Worm (Caenorhabditis elegans) whole organism, mixed stage, embryonic: ENCODE data around the gene C55A6.4.

Experiments used
- M03D4.4 ChIP-seq: sonication (generic microtip); optimal IDR thresholded peaks from 2 replicates; lab custom pipeline; 2017; ENCODE audit warnings: mild to moderate bottlenecking, missing genetic modification characterization, missing compliant biosample characterization
- bed-3 ChIP-seq: fragments of 200-800 bp; sonication (Bioruptor generic); optimal IDR thresholded peaks from 3 replicates; lab custom pipeline; 2018; ENCODE audit warnings: mild to moderate bottlenecking, missing genetic modification characterization, moderate library complexity, missing compliant biosample characterization
- blmp-1 ChIP-seq: fragments of 150-350 bp; optimal IDR thresholded peaks from 2 replicates; lab custom pipeline; 2014; ENCODE audit warnings: missing biosample characterization, missing genetic modification characterization
- ceh-39 ChIP-seq: fragments of 150-350 bp; optimal IDR thresholded peaks from 2 replicates; lab custom pipeline; 2014; ENCODE audit warnings: missing biosample characterization, missing genetic modification characterization
- ceh-43 ChIP-seq: fragments of 200-800 bp; sonication (Bioruptor generic); optimal IDR thresholded peaks from 2 replicates; lab custom pipeline; 2018; ENCODE audit warnings: mild to moderate bottlenecking, missing genetic modification characterization, moderate library complexity, missing compliant biosample characterization
- ceh-83 ChIP-seq: fragments of 200-800 bp; sonication (Bioruptor generic); optimal IDR thresholded peaks from 2 replicates; lab custom pipeline; 2018; ENCODE audit warnings: mild to moderate bottlenecking, missing genetic modification characterization, missing compliant biosample characterization
- ces-1 ChIP-seq: fragments of 150-350 bp; optimal IDR thresholded peaks from 2 replicates; lab custom pipeline; 2014; ENCODE audit warnings: missing biosample characterization, missing genetic modification reagents, missing genetic modification characterization
- drap-1 ChIP-seq: fragments of 200-800 bp; sonication (Bioruptor generic); optimal IDR thresholded peaks from 3 replicates; lab custom pipeline; 2018; ENCODE audit warnings: mild to moderate bottlenecking, missing genetic modification characterization, missing compliant biosample characterization
- elt-1 ChIP-seq: sonication (generic microtip); optimal IDR thresholded peaks from 2 replicates; lab custom pipeline; 2017; ENCODE audit warnings: missing genetic modification characterization, mild to moderate bottlenecking, missing compliant biosample characterization, antibody characterized with exemption, moderate library complexity, borderline replicate concordance; ENCODE audit not compliant: insufficient read depth
- flh-1 ChIP-seq: fragments of 200-800 bp; sonication (Bioruptor generic); optimal IDR thresholded peaks from 2 replicates; lab custom pipeline; 2018; ENCODE audit warnings: mild to moderate bottlenecking, missing genetic modification characterization, moderate library complexity, missing compliant biosample characterization
- ham-2 ChIP-seq: fragments of 200-800 bp; sonication (Bioruptor generic); optimal IDR thresholded peaks from 2 replicates; lab custom pipeline; 2018; ENCODE audit warnings: mild to moderate bottlenecking, missing genetic modification characterization, missing compliant biosample characterization
- hlh-1 ChIP-seq: fragments of 150-350 bp; optimal IDR thresholded peaks from 2 replicates; lab custom pipeline; 2014; ENCODE audit warnings: missing biosample characterization, missing genetic modification reagents, missing genetic modification characterization
- lin-13 ChIP-seq: fragments of 150-350 bp; optimal IDR thresholded peaks from 2 replicates; lab custom pipeline; 2014; ENCODE audit warnings: missing biosample characterization, missing genetic modification characterization
- lin-32 ChIP-seq: fragments of 200-800 bp; sonication (Bioruptor generic); optimal IDR thresholded peaks from 2 replicates; lab custom pipeline; 2018; ENCODE audit warnings: mild to moderate bottlenecking, missing genetic modification characterization, missing compliant biosample characterization
- mab-5 ChIP-seq: fragments of 150-350 bp; optimal IDR thresholded peaks from 2 replicates; lab custom pipeline; 2014; ENCODE audit warnings: missing biosample characterization, missing genetic modification characterization
- mep-1 ChIP-seq: fragments of 150-350 bp; optimal IDR thresholded peaks from 2 replicates; lab custom pipeline; 2017; ENCODE audit warnings: missing biosample characterization, missing genetic modification reagents, missing genetic modification characterization, inconsistent platforms
- nhr-2 ChIP-seq: fragments of 150-350 bp; optimal IDR thresholded peaks from 2 replicates; lab custom pipeline; 2014; ENCODE audit warnings: missing biosample characterization, missing genetic modification characterization
- nhr-28 ChIP-seq: fragments of 150-350 bp; optimal IDR thresholded peaks from 2 replicates; lab custom pipeline; 2014; ENCODE audit warnings: missing biosample characterization, missing genetic modification characterization
- nhr-76 ChIP-seq: sonication (generic microtip); optimal IDR thresholded peaks from 2 replicates; lab custom pipeline; 2017; ENCODE audit warnings: missing biosample characterization, missing genetic modification characterization
- pha-4 ChIP-seq: fragments of 150-350 bp; optimal IDR thresholded peaks from 2 replicates; lab custom pipeline; 2018; ENCODE audit warnings: missing biosample characterization, missing genetic modification reagents, missing genetic modification characterization
- sem-2 ChIP-seq: fragments of 200-800 bp; sonication (Bioruptor generic); optimal IDR thresholded peaks from 2 replicates; lab custom pipeline; 2018; ENCODE audit warnings: mild to moderate bottlenecking, missing genetic modification characterization, missing compliant biosample characterization
- snpc-4 ChIP-seq: fragments of 150-350 bp; optimal IDR thresholded peaks from 2 replicates; lab custom pipeline; 2014; ENCODE audit warnings: missing biosample characterization, missing genetic modification characterization
- sptf-1 ChIP-seq: sonication (generic microtip); optimal IDR thresholded peaks from 2 replicates; lab custom pipeline; 2017; ENCODE audit warnings: mild to moderate bottlenecking, missing genetic modification characterization, moderate library complexity, missing compliant biosample characterization
- tbx-8 ChIP-seq: fragments of 200-800 bp; sonication (Bioruptor generic); optimal IDR thresholded peaks from 2 replicates; lab custom pipeline; 2018; ENCODE audit warnings: mild to moderate bottlenecking, missing genetic modification characterization, moderate library complexity, missing compliant biosample characterization
- unc-120 ChIP-seq: sonication (generic microtip); optimal IDR thresholded peaks from 2 replicates; lab custom pipeline; 2017; ENCODE audit warnings: missing genetic modification characterization, missing compliant biosample characterization; ENCODE audit not compliant: poor library complexity, severe bottlenecking
- unc-39 ChIP-seq: fragments of 150-350 bp; optimal IDR thresholded peaks from 2 replicates; lab custom pipeline; 2014; ENCODE audit warnings: missing biosample characterization, missing genetic modification characterization
- unc-62 ChIP-seq: fragments of 150-350 bp; optimal IDR thresholded peaks from 2 replicates; lab custom pipeline; 2014; ENCODE audit warnings: missing biosample characterization, missing genetic modification reagents, missing genetic modification characterization
- zip-8 ChIP-seq: fragments of 150-350 bp; optimal IDR thresholded peaks from 2 replicates; lab custom pipeline; 2014; ENCODE audit warnings: missing biosample characterization, missing genetic modification characterization
- ztf-11 ChIP-seq: fragments of 150-350 bp; optimal IDR thresholded peaks from 2 replicates; lab custom pipeline; 2014; ENCODE audit warnings: missing biosample characterization, missing genetic modification characterization

The C55A6.4 gene

DNA sequence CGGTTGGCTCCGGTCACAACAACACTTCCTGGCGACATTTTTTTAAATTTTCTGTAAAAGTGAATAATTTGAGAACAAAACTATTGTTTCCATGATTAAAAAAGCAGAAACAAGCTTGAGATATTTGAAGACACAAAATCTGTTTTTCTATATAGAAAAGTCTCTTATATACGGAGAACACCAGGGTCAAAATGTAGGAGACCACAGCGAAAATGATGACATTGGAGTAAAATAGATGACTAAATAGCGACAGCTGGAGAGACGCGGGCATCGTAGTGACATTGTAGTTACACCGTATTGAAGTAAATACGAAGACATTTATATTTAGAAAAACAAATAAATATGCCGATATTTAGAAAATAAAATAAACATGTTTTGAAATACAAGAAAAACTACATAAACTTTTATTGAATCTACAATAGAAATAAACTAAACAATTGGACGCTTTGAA, 1.5 kb downstream of the C55A6.4 start, which contains the start of gene sdz-8:
sdz-8 (minus strand) TSS at position 51 of the 451 bp plus-strand sequence.
- TF ChIP-seq unc-39 (tag; lab: Kevin White, UChicago) (no peak), flh-1 (no peak), mab-5 (no peak), elt-1 (tag; lab: Kevin White, UChicago) (no peak), ceh-39 (no peak), ceh-83 (no peak)

DNA sequence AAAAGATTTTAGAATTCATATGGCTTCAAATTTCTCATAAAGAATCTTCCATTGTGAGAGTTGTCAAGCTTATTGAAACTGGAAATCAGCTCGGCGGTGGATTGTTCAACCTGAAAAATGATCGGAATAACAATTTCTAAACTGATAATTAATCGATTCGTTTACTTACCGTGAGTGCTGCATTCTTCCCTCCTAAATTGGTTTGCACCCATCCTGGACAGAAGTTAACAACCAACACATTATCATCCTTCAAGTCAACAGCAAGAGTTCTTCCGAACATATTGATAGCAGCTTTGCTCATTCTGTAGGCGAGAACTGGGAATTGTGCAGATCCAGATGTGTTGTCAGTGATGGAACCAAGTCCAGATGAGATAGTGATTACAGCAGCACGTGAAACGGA, 2.5 kb downstream of the C55A6.4 start:
- TF ChIP-seq lin-32 (no peak), lin-13 (tag; lab: Kevin White, UChicago) (no peak), sem-2 (GFP tag; lab: Kevin White, UChicago) (no peak), mab-5 (no peak), unc-62 (GFP tag; lab: Kevin White, UChicago) (no peak), M03D4.4 (no peak), ces-1 (no peak), snpc-4 (tag; lab: Kevin White, UChicago) (no peak), ceh-39 (no peak), ceh-43 (GFP tag; lab: Kevin White, UChicago) (no peak)
- TF ChIP-seq, all 35 proteins: peak for 0

DNA sequence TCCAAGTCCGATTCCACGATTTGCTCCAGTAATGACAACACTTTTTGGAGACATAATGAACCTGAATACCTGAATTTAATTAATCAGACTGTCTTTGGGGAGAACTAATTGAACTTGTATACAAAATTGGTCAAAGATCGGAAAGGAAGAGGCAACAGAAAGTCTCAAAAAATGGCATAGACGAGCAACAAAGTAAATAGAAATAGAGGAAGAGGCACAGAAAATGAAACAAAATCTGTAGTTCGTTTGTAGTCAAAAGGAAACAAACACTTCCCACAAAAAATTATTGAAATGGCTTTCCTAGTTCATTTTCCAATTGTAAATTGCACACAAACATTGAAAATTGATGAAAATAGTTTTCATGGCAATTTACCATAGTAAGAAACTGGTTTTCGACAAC, 3.0 kb downstream of the C55A6.4 start, which contains the start of gene C55A6.6:
C55A6.6 (minus strand) TSS at position 61 of the 400 bp plus-strand sequence.
- no peak for TF ChIP-seq sptf-1 (tag; lab: Kevin White, UChicago)
- TF ChIP-seq pha-4 (tag; lab: Kevin White, UChicago): no peak
- no peak for TF ChIP-seq zip-8 (tag; lab: Kevin White, UChicago)
- TF ChIP-seq ceh-39: no peak
- no peak for TF ChIP-seq unc-62 (GFP tag; lab: Kevin White, UChicago)
- no peak for TF ChIP-seq blmp-1 (tag; lab: Kevin White, UChicago)
- TF ChIP-seq mep-1 (tag; lab: Kevin White, UChicago): no peak
- no peak for TF ChIP-seq ceh-43 (GFP tag; lab: Kevin White, UChicago)
- no peak for TF ChIP-seq unc-39 (tag; lab: Kevin White, UChicago)
- no peak for TF ChIP-seq drap-1 (GFP tag; lab: Kevin White, UChicago)
- TF ChIP-seq hlh-1 (tag; lab: Kevin White, UChicago): no peak
- no peak for TF ChIP-seq tbx-8 (GFP tag; lab: Kevin White, UChicago)
- no peak for TF ChIP-seq elt-1 (tag; lab: Kevin White, UChicago)
- no peak for TF ChIP-seq ces-1
- TF ChIP-seq ceh-83: no peak
- no peak for TF ChIP-seq nhr-76 (tag; lab: Kevin White, UChicago)

DNA sequence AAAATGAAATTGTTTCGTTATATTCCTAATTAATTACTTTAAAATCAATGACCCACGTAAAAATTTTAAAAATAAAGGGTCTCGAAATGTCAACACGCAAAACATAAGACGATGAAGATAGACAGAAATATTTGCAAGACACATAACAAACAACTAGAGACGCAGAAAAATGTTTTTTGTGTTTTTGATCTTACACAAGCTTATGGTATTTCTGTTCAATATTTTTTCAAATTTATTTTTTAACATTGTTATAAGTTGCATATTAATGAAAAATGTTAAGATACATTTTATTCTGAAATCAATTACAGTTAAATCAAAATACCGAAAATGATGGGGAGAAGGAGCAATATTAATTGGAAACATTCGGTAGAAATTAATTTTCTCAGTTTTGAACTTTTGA, 4.3 kb downstream of the C55A6.4 start, which contains the start of gene C55A6.3:
C55A6.3 (minus strand) TSS at position 101 of the 400 bp plus-strand sequence.
- TF ChIP-seq flh-1 (no peak), unc-120 (tag; lab: Kevin White, UChicago) (no peak), lin-13 (tag; lab: Kevin White, UChicago) (no peak), ceh-39 (no peak), sptf-1 (tag; lab: Kevin White, UChicago) (no peak), hlh-1 (tag; lab: Kevin White, UChicago) (no peak), tbx-8 (GFP tag; lab: Kevin White, UChicago) (no peak), ham-2 (GFP tag; lab: Kevin White, UChicago) (no peak), ces-1 (no peak), lin-32 (no peak), nhr-2 (no peak), unc-39 (tag; lab: Kevin White, UChicago) (no peak), bed-3 (no peak), elt-1 (tag; lab: Kevin White, UChicago) (no peak), pha-4 (tag; lab: Kevin White, UChicago) (no peak)

DNA sequence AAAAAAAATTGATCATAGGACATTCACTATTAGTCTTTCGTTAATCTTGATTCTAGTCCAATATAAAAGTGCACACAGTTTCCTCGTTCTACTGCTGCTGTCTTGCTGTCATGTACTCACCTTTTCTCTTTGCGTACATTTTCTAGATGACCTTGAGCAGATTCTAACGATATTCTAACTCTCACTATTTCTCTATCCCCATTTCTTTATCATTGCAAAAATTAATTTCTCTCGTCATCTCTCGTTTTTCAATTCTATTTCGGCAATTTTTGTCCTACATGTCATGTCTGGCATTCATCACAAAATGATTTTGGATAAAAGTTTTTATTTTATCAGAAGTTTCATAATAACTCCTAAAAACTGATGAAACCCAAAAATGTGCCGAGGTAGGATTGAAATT, 8.9 kb downstream of the C55A6.4 start, which contains the start of gene ttll-5:
ttll-5 (plus strand) TSS at position 288 of the 400 bp plus-strand sequence.
- TF ChIP-seq ztf-11 (tag; lab: Kevin White, UChicago): no peak
- no peak for TF ChIP-seq ces-1
- no peak for TF ChIP-seq nhr-28
- TF ChIP-seq mep-1 (tag; lab: Kevin White, UChicago): no peak
- no peak for TF ChIP-seq elt-1 (tag; lab: Kevin White, UChicago)
